Worm (Caenorhabditis elegans) whole organism, mixed stage, embryonic: ENCODE data around the gene K08H10.10.

Experiments
- M03D4.4 ChIP-seq: sonication (generic microtip); optimal IDR thresholded peaks from 2 replicates; lab custom pipeline; 2017; ENCODE audit warnings: mild to moderate bottlenecking, missing genetic modification characterization, missing compliant biosample characterization
- bed-3 ChIP-seq: fragments of 200-800 bp; sonication (Bioruptor generic); optimal IDR thresholded peaks from 3 replicates; lab custom pipeline; 2018; ENCODE audit warnings: mild to moderate bottlenecking, missing genetic modification characterization, moderate library complexity, missing compliant biosample characterization
- blmp-1 ChIP-seq: fragments of 150-350 bp; optimal IDR thresholded peaks from 2 replicates; lab custom pipeline; 2014; ENCODE audit warnings: missing biosample characterization, missing genetic modification characterization
- ceh-39 ChIP-seq: fragments of 150-350 bp; optimal IDR thresholded peaks from 2 replicates; lab custom pipeline; 2014; ENCODE audit warnings: missing biosample characterization, missing genetic modification characterization
- ceh-43 ChIP-seq: fragments of 200-800 bp; sonication (Bioruptor generic); optimal IDR thresholded peaks from 2 replicates; lab custom pipeline; 2018; ENCODE audit warnings: mild to moderate bottlenecking, missing genetic modification characterization, moderate library complexity, missing compliant biosample characterization
- ceh-83 ChIP-seq: fragments of 200-800 bp; sonication (Bioruptor generic); optimal IDR thresholded peaks from 2 replicates; lab custom pipeline; 2018; ENCODE audit warnings: mild to moderate bottlenecking, missing genetic modification characterization, missing compliant biosample characterization
- ces-1 ChIP-seq: fragments of 150-350 bp; optimal IDR thresholded peaks from 2 replicates; lab custom pipeline; 2014; ENCODE audit warnings: missing biosample characterization, missing genetic modification reagents, missing genetic modification characterization
- cnd-1 ChIP-seq: fragments of 200-800 bp; sonication (Bioruptor generic); optimal IDR thresholded peaks from 2 replicates; lab custom pipeline; 2018; ENCODE audit warnings: mild to moderate bottlenecking, missing genetic modification characterization, missing compliant biosample characterization
- drap-1 ChIP-seq: fragments of 200-800 bp; sonication (Bioruptor generic); optimal IDR thresholded peaks from 3 replicates; lab custom pipeline; 2018; ENCODE audit warnings: mild to moderate bottlenecking, missing genetic modification characterization, missing compliant biosample characterization
- elt-1 ChIP-seq: sonication (generic microtip); optimal IDR thresholded peaks from 2 replicates; lab custom pipeline; 2017; ENCODE audit warnings: missing genetic modification characterization, mild to moderate bottlenecking, missing compliant biosample characterization, antibody characterized with exemption, moderate library complexity, borderline replicate concordance; ENCODE audit not compliant: insufficient read depth
- elt-3 ChIP-seq: fragments of 150-350 bp; optimal IDR thresholded peaks from 2 replicates; lab custom pipeline; 2014; ENCODE audit warnings: missing biosample characterization, missing genetic modification characterization
- flh-1 ChIP-seq: fragments of 200-800 bp; sonication (Bioruptor generic); optimal IDR thresholded peaks from 2 replicates; lab custom pipeline; 2018; ENCODE audit warnings: mild to moderate bottlenecking, missing genetic modification characterization, moderate library complexity, missing compliant biosample characterization
- ham-2 ChIP-seq: fragments of 200-800 bp; sonication (Bioruptor generic); optimal IDR thresholded peaks from 2 replicates; lab custom pipeline; 2018; ENCODE audit warnings: mild to moderate bottlenecking, missing genetic modification characterization, missing compliant biosample characterization
- hlh-1 ChIP-seq: fragments of 150-350 bp; optimal IDR thresholded peaks from 2 replicates; lab custom pipeline; 2014; ENCODE audit warnings: missing biosample characterization, missing genetic modification reagents, missing genetic modification characterization
- lin-13 ChIP-seq: fragments of 150-350 bp; optimal IDR thresholded peaks from 2 replicates; lab custom pipeline; 2014; ENCODE audit warnings: missing biosample characterization, missing genetic modification characterization
- lin-32 ChIP-seq: fragments of 200-800 bp; sonication (Bioruptor generic); optimal IDR thresholded peaks from 2 replicates; lab custom pipeline; 2018; ENCODE audit warnings: mild to moderate bottlenecking, missing genetic modification characterization, missing compliant biosample characterization
- lsy-2 ChIP-seq: fragments of 150-350 bp; optimal IDR thresholded peaks from 2 replicates; lab custom pipeline; 2014; ENCODE audit warnings: missing biosample characterization, missing genetic modification characterization
- mab-5 ChIP-seq: fragments of 150-350 bp; optimal IDR thresholded peaks from 2 replicates; lab custom pipeline; 2014; ENCODE audit warnings: missing biosample characterization, missing genetic modification characterization
- mep-1 ChIP-seq: fragments of 150-350 bp; optimal IDR thresholded peaks from 2 replicates; lab custom pipeline; 2017; ENCODE audit warnings: missing biosample characterization, missing genetic modification reagents, missing genetic modification characterization, inconsistent platforms
- mls-2 ChIP-seq: sonication (generic microtip); optimal IDR thresholded peaks from 2 replicates; lab custom pipeline; 2016; ENCODE audit warnings: mild to moderate bottlenecking, missing genetic modification characterization, moderate library complexity, missing compliant biosample characterization
- nhr-12 ChIP-seq: fragments of 150-350 bp; optimal IDR thresholded peaks from 2 replicates; lab custom pipeline; 2014; ENCODE audit warnings: missing biosample characterization, missing genetic modification characterization
- nhr-2 ChIP-seq: fragments of 150-350 bp; optimal IDR thresholded peaks from 2 replicates; lab custom pipeline; 2014; ENCODE audit warnings: missing biosample characterization, missing genetic modification characterization
- nhr-237 ChIP-seq: fragments of 150-350 bp; optimal IDR thresholded peaks from 2 replicates; lab custom pipeline; 2014; ENCODE audit warnings: missing biosample characterization, missing genetic modification characterization
- nhr-28 ChIP-seq: fragments of 150-350 bp; optimal IDR thresholded peaks from 2 replicates; lab custom pipeline; 2014; ENCODE audit warnings: missing biosample characterization, missing genetic modification characterization
- nhr-76 ChIP-seq: sonication (generic microtip); optimal IDR thresholded peaks from 2 replicates; lab custom pipeline; 2017; ENCODE audit warnings: missing biosample characterization, missing genetic modification characterization
- pha-4 ChIP-seq: fragments of 150-350 bp; optimal IDR thresholded peaks from 2 replicates; lab custom pipeline; 2018; ENCODE audit warnings: missing biosample characterization, missing genetic modification reagents, missing genetic modification characterization
- sem-2 ChIP-seq: fragments of 200-800 bp; sonication (Bioruptor generic); optimal IDR thresholded peaks from 2 replicates; lab custom pipeline; 2018; ENCODE audit warnings: mild to moderate bottlenecking, missing genetic modification characterization, missing compliant biosample characterization
- snpc-4 ChIP-seq: fragments of 150-350 bp; optimal IDR thresholded peaks from 2 replicates; lab custom pipeline; 2014; ENCODE audit warnings: missing biosample characterization, missing genetic modification characterization
- sptf-1 ChIP-seq: sonication (generic microtip); optimal IDR thresholded peaks from 2 replicates; lab custom pipeline; 2017; ENCODE audit warnings: mild to moderate bottlenecking, missing genetic modification characterization, moderate library complexity, missing compliant biosample characterization
- tbx-8 ChIP-seq: fragments of 200-800 bp; sonication (Bioruptor generic); optimal IDR thresholded peaks from 2 replicates; lab custom pipeline; 2018; ENCODE audit warnings: mild to moderate bottlenecking, missing genetic modification characterization, moderate library complexity, missing compliant biosample characterization
- unc-120 ChIP-seq: sonication (generic microtip); optimal IDR thresholded peaks from 2 replicates; lab custom pipeline; 2017; ENCODE audit warnings: missing genetic modification characterization, missing compliant biosample characterization; ENCODE audit not compliant: poor library complexity, severe bottlenecking
- unc-39 ChIP-seq: fragments of 150-350 bp; optimal IDR thresholded peaks from 2 replicates; lab custom pipeline; 2014; ENCODE audit warnings: missing biosample characterization, missing genetic modification characterization
- unc-62 ChIP-seq: fragments of 150-350 bp; optimal IDR thresholded peaks from 2 replicates; lab custom pipeline; 2014; ENCODE audit warnings: missing biosample characterization, missing genetic modification reagents, missing genetic modification characterization
- zip-8 ChIP-seq: fragments of 150-350 bp; optimal IDR thresholded peaks from 2 replicates; lab custom pipeline; 2014; ENCODE audit warnings: missing biosample characterization, missing genetic modification characterization
- ztf-11 ChIP-seq: fragments of 150-350 bp; optimal IDR thresholded peaks from 2 replicates; lab custom pipeline; 2014; ENCODE audit warnings: missing biosample characterization, missing genetic modification characterization

K08H10.10 gene

DNA sequence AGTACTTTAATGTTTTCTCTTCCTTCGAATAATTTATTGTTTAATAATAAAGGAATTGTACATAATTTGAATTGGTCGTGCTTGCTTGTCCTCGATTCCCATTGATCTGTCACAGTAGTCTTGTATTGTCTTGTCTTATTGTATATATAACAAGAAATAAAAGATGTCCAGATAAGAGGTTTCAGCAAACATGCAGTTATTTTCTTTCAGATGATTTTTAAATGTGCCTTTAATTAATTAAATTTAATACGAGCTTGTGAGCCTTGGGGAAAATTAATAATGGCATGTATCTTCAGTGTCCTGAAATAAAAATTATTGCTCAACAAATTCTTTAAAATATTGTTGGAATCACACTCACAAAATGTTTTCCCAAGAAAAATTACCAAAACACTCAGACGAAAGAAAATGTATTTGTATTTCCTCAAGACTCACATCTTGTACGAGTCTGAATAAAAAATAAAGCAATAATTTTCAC lies 22.2 kb downstream of the K08H10.10 start:
- no peak for TF ChIP-seq ham-2 (GFP tag; lab: Kevin White, UChicago)
- no peak for TF ChIP-seq cnd-1
- no peak for TF ChIP-seq flh-1

DNA sequence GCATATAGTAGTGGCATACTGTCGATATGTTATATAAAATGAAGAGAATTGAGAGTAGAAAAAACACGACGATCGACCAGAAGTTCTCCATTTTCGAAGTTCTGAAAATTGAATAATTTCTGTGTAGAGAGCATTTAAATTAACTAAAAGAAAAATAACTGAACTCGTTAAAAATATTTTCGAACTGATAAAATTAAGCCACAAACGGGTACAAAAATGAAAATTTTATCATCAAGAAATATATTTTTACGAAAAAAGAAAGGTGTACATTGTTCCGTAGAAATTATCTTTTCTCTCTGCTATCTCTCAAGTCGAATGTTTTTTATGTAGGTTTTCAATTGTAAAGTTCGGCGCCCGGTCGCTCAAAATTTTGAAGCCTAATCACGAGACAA lies 30.1 kb downstream of the K08H10.10 start, which contains the start of gene acl-2:
Gene acl-2, minus strand, starts transcription at position 101 of the 392 bp plus-strand sequence.
- TF ChIP-seq sptf-1 (tag; lab: Kevin White, UChicago) (no peak), snpc-4 (tag; lab: Kevin White, UChicago) (no peak), flh-1 (no peak), nhr-76 (no peak), ham-2 (GFP tag; lab: Kevin White, UChicago) (no peak)
- TF ChIP-seq, all 35 proteins: peak for 0

DNA sequence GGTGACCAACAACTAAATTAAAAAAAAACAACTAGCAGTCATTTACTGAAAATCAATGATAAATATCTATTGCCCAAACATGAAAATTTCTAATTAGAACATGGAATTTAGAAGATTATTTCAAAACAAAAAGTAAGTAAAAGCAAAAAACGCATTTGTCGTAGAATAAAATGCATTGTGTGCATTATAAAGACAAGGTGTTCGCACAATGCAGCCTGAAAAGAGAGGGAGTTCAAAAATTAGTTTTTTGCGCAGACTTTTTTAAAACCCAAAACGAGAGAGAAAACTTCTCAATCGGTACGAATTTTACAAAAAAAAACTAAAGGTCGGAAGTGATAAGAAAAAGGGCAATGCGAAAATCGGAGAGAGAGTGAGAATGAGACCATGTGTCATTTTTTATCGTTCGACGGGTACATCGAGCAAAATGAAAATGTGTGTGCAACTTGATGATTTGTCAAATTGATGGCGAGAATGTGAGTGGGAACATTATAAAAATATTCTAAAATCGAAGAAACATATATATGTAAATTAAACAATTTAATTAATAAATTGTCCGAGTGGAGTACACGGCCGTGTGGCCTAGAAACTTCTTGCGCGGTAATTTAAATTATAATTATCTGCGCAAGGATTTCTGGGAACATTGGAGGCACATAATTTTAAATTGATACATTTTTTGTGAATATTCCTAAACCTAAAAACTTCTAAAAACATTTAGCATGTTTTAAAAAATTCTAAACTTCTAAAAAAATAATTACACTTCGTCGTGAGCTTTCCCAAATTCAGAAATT lies 30.7 kb downstream of the K08H10.10 start:
- TF ChIP-seq unc-62 (no peak), nhr-237 (tag; lab: Kevin White, UChicago) (peak; percentile 32), tbx-8 (GFP tag; lab: Kevin White, UChicago) (no peak), drap-1 (no peak), cnd-1 (no peak), zip-8 (tag; lab: Kevin White, UChicago) (no peak), ceh-39 (tag; lab: Kevin White, UChicago) (no peak), bed-3 (GFP tag; lab: Kevin White, UChicago) (no peak), ces-1 (GFP tag; lab: Kevin White, UChicago) (peak; percentile 23), nhr-12 (tag; lab: Kevin White, UChicago) (no peak), lin-32 (GFP tag; lab: Kevin White, UChicago) (no peak), pha-4 (tag; lab: Kevin White, UChicago) (no peak), mep-1 (tag; lab: Kevin White, UChicago) (no peak), blmp-1 (tag; lab: Kevin White, UChicago) (no peak), nhr-28 (tag; lab: Kevin White, UChicago) (no peak), unc-120 (no peak), nhr-76 (no peak), elt-1 (tag; lab: Kevin White, UChicago) (no peak), unc-39 (tag; lab: Kevin White, UChicago) (no peak), M03D4.4 (no peak), sptf-1 (tag; lab: Kevin White, UChicago) (no peak), ham-2 (GFP tag; lab: Kevin White, UChicago) (no peak), lin-13 (no peak), hlh-1 (no peak), elt-3 (no peak), mls-2 (tag; lab: Kevin White, UChicago) (no peak), sem-2 (GFP tag; lab: Kevin White, UChicago) (no peak), nhr-2 (tag; lab: Kevin White, UChicago) (no peak), snpc-4 (tag; lab: Kevin White, UChicago) (no peak), ceh-43 (peak; percentile 4), lsy-2 (tag; lab: Kevin White, UChicago) (peak; percentile 3), mab-5 (tag; lab: Kevin White, UChicago) (no peak), ceh-83 (GFP tag; lab: Kevin White, UChicago) (no peak), flh-1 (no peak)

DNA sequence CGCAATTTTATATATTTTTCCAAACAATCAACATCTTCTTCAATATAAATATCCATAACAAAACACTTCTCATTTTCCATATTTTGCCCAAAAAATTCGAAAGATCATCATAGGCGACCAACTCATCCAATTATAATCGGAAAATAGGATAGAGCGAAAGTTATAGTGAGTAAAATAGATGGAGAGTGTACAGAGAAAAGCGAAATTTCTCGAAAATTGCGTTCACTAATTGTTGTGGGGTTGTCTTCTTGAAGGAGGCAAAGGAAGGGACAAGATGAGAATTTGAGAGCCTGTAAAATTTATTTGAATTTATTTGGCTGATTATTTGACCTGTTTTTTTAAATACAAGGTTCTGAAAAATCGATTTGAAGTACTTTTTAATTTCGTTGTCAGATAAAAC lies 34.7 kb downstream of the K08H10.10 start:
- TF ChIP-seq mls-2 (tag; lab: Kevin White, UChicago) (no peak), ceh-39 (tag; lab: Kevin White, UChicago) (no peak), lin-13 (no peak), M03D4.4 (no peak), snpc-4 (tag; lab: Kevin White, UChicago) (no peak), elt-3 (no peak), unc-39 (tag; lab: Kevin White, UChicago) (no peak), ceh-43 (peak; percentile 30), lin-32 (GFP tag; lab: Kevin White, UChicago) (no peak), blmp-1 (tag; lab: Kevin White, UChicago) (peak; percentile 94), ces-1 (GFP tag; lab: Kevin White, UChicago) (peak; percentile 79), bed-3 (GFP tag; lab: Kevin White, UChicago) (no peak), mep-1 (tag; lab: Kevin White, UChicago) (no peak), hlh-1 (no peak), flh-1 (no peak), nhr-237 (tag; lab: Kevin White, UChicago) (no peak), nhr-2 (tag; lab: Kevin White, UChicago) (no peak), tbx-8 (GFP tag; lab: Kevin White, UChicago) (no peak), cnd-1 (no peak), unc-62 (no peak), zip-8 (tag; lab: Kevin White, UChicago) (no peak), ztf-11 (tag; lab: Kevin White, UChicago) (no peak), lsy-2 (tag; lab: Kevin White, UChicago) (no peak)
- TF ChIP-seq, all 35 proteins: peak for 3
